In the genomic region with DNA sequence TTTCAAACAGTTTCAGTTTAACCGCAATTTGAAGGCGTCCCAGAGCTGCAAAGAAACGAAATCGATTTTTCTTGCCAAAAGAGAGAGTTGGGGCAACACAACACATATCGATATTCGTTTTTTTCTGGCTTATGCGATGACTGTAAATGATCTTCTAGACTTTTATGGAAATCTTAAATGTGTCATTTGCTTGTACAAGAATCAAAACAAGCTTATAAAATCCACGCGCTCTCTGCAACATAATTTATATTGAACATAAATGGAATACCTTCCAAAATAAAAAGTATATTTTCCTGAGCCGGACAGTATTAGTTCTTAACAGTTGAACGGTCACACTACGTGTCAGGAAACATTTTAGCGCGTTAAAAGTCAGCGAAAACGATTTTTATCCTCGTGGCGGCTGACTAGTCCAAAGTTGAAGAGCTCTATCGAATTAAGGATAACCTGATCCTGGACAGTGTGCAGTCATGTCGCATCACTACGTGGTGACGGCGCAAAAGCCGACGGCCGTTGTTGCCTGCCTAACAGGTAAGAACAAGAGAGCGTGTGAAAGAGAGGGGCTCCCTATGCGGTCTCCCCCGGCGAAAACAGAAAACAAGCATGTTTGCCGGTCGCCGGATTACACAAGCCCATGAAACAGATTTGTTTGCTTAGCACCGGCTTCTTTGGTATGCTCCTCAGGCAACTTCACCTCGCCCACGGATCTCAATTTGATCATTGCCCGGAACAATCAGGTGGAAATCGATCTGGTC, we compare ENCODE assay signal across 1 fruit fly cellular context.
TF ChIP-seq lines count a peak whose summit lies in the region.

A gene (plus strand): TSS at position 304 of the 752 bp plus-strand sequence.

TF ChIP-seq in whole organism, embryonic, 481 proteins besides CTCF, POLR2A, EP300 and RAD21 (continued from another document):
- TF ChIP-seq CG2129 (GFP tag; IDR thresholded peaks at IDR 0.05; lab: Robert Waterston, UW; ENCODE audit: partially characterized antibody) = peak; percentile 69
- no peak for TF ChIP-seq pnt (GFP tag; optimal IDR thresholded peaks at IDR 0.05; lab: Kevin White, UChicago)
- TF ChIP-seq Bdp1 (GFP tag; optimal IDR thresholded peaks at IDR 0.05; lab: Kevin White, UChicago) = no peak
- TF ChIP-seq CG17568 (GFP tag; optimal IDR thresholded peaks at IDR 0.05; lab: Kevin White, UChicago) = no peak
- no peak for TF ChIP-seq CG18599 (GFP tag; optimal IDR thresholded peaks at IDR 0.05; lab: Kevin White, UChicago)
- TF ChIP-seq unc-4 (GFP tag; IDR thresholded peaks at IDR 0.05; lab: Robert Waterston, UW; ENCODE audit: partially characterized antibody) = peak; percentile 72
- TF ChIP-seq zen (tag; optimal IDR thresholded peaks at IDR 0.05; lab: Kevin White, UChicago) = peak; percentile 24
- TF ChIP-seq bsh (GFP tag; optimal IDR thresholded peaks at IDR 0.05; lab: Kevin White, UChicago) = no peak
- TF ChIP-seq pfk (GFP tag; optimal IDR thresholded peaks at IDR 0.05; lab: Kevin White, UChicago) = no peak
- TF ChIP-seq CHES-1-like (GFP tag; optimal IDR thresholded peaks at IDR 0.05; lab: Kevin White, UChicago) = peak; percentile 37
- peak; percentile 37 for TF ChIP-seq CG33213 (GFP tag; optimal IDR thresholded peaks at IDR 0.05; lab: Kevin White, UChicago)
- peak; percentile 85 for TF ChIP-seq Sry-δ (GFP tag; optimal IDR thresholded peaks at IDR 0.05; lab: Kevin White, UChicago)
- TF ChIP-seq CG10147 (GFP tag; optimal IDR thresholded peaks at IDR 0.05; lab: Kevin White, UChicago) = no peak
- TF ChIP-seq tgo (GFP tag; IDR thresholded peaks at IDR 0.05; lab: Robert Waterston, UW) = no peak
- no peak for TF ChIP-seq corto (GFP tag; optimal IDR thresholded peaks at IDR 0.05; lab: Kevin White, UChicago)
- peak; percentile 84 for TF ChIP-seq hbn (GFP tag; IDR thresholded peaks at IDR 0.05; lab: Robert Waterston, UW; ENCODE audit: partially characterized antibody)
- no peak for TF ChIP-seq gsb-n (tag; optimal IDR thresholded peaks at IDR 0.05; lab: Kevin White, UChicago)
- TF ChIP-seq mirr (GFP tag; optimal IDR thresholded peaks at IDR 0.05; lab: Kevin White, UChicago) = no peak
- no peak for TF ChIP-seq cad (GFP tag; optimal IDR thresholded peaks at IDR 0.05; lab: Kevin White, UChicago)
- 0 out of 2 replicates have a peak, but pooled peaks have one; percentile 11 for TF ChIP-seq E2f1 (GFP tag; IDR thresholded peaks at IDR 0.05; lab: Robert Waterston, UW)
- TF ChIP-seq CG9876 (GFP tag; optimal IDR thresholded peaks at IDR 0.05; lab: Kevin White, UChicago) = no peak
- peak; percentile 80 for TF ChIP-seq sna (GFP tag; IDR thresholded peaks at IDR 0.05; lab: Robert Waterston, UW; ENCODE audit: partially characterized antibody)
- TF ChIP-seq grau (tag; optimal IDR thresholded peaks at IDR 0.05; lab: Kevin White, UChicago) = no peak
- TF ChIP-seq CG32767 (GFP tag; IDR thresholded peaks at IDR 0.05; lab: Robert Waterston, UW) = no peak
- peak; percentile 72 for TF ChIP-seq CG6791 (GFP tag; IDR thresholded peaks at IDR 0.05; lab: Robert Waterston, UW; ENCODE audit: partially characterized antibody)
- peak; percentile 1 for TF ChIP-seq CG3163 (GFP tag; optimal IDR thresholded peaks at IDR 0.05; lab: Kevin White, UChicago)
- no peak for TF ChIP-seq Adf1 (GFP tag; IDR thresholded peaks at IDR 0.05; lab: Robert Waterston, UW)
- peak; percentile 74 for TF ChIP-seq sens (GFP tag; lab: Kevin White, UChicago)
- TF ChIP-seq Hey (tag; optimal IDR thresholded peaks at IDR 0.05; lab: Kevin White, UChicago) = no peak
- TF ChIP-seq tna (GFP tag; IDR thresholded peaks at IDR 0.05; lab: Robert Waterston, UW; ENCODE audit: partially characterized antibody) = peak; percentile 51
- peak; percentile 2 for TF ChIP-seq CG12391 (tag; optimal IDR thresholded peaks at IDR 0.05; lab: Kevin White, UChicago)
- no peak for TF ChIP-seq CG7372 (GFP tag; IDR thresholded peaks at IDR 0.05; lab: Robert Waterston, UW)
- TF ChIP-seq kay (GFP tag; optimal IDR thresholded peaks at IDR 0.05; lab: Kevin White, UChicago) = peak; percentile 26
- peak; percentile 79 for TF ChIP-seq HLH4C (GFP tag; IDR thresholded peaks at IDR 0.05; lab: Robert Waterston, UW; ENCODE audit: partially characterized antibody)
- no peak for TF ChIP-seq jing (GFP tag; optimal IDR thresholded peaks at IDR 0.05; lab: Kevin White, UChicago)
